Worm (Caenorhabditis elegans) whole organism, L4 larva: ENCODE data around the gene dep-1.
A peak's percentile ranks its signal among the peaks of the same experiment; 100 is the strongest.

ENCODE experiments used
- D1046.2 ChIP-seq: fragments of 200-800 bp; sonication (Bioruptor generic); IDR thresholded peaks from 2 replicates; pipeline ENCODE4 v1.3.6; 2022; ENCODE audit warnings: missing genetic modification characterization, missing compliant biosample characterization
- F10B5.3 ChIP-seq: sonication (generic microtip); optimal IDR thresholded peaks from 2 replicates; lab custom pipeline; 2016; ENCODE audit warnings: mild to moderate bottlenecking, missing genetic modification characterization, missing compliant biosample characterization
- F37D6.2 ChIP-seq: sonication (generic microtip); optimal IDR thresholded peaks from 2 replicates; lab custom pipeline; 2016; ENCODE audit warnings: mild to moderate bottlenecking, missing genetic modification characterization, missing compliant biosample characterization
- T26A8.4 ChIP-seq: fragments of 200-800 bp; sonication (Bioruptor generic); IDR thresholded peaks from 2 replicates; pipeline ENCODE4 v1.3.6; 2022; ENCODE audit warnings: missing genetic modification characterization, missing compliant biosample characterization
- Y75B8A.6 ChIP-seq: fragments of 200-800 bp; sonication (Bioruptor generic); IDR thresholded peaks from 2 replicates; pipeline ENCODE4 v1.3.6; 2022; ENCODE audit warnings: missing genetic modification reagents, missing genetic modification characterization, missing compliant biosample characterization
- ZK337.2 ChIP-seq: fragments of 200-800 bp; sonication (Bioruptor generic); IDR thresholded peaks from 2 replicates; pipeline ENCODE4 v1.3.6; 2022; ENCODE audit warnings: missing genetic modification reagents, missing genetic modification characterization, missing compliant biosample characterization
- aha-1 ChIP-seq: fragments of 150-350 bp; peaks from one replicate; lab custom pipeline; 2014; ENCODE audit warnings: missing biosample characterization, missing genetic modification characterization
- ama-1 ChIP-seq: fragments of 150-350 bp; optimal IDR thresholded peaks from 2 replicates; lab custom pipeline; 2014; ENCODE audit warnings: inconsistent platforms, mixed read lengths
- ceh-20 ChIP-seq: fragments of 200-800 bp; sonication (Bioruptor generic); IDR thresholded peaks from 2 replicates; pipeline ENCODE4 v1.3.6; 2022; ENCODE audit warnings: missing genetic modification reagents, missing genetic modification characterization, missing compliant biosample characterization
- ceh-44 ChIP-seq: fragments of 200-800 bp; sonication (Bioruptor generic); IDR thresholded peaks from 2 replicates; pipeline ENCODE4 v1.3.6; 2022; ENCODE audit warnings: missing genetic modification reagents, missing genetic modification characterization, missing compliant biosample characterization
- ceh-82 ChIP-seq: sonication (generic microtip); optimal IDR thresholded peaks from 2 replicates; lab custom pipeline; 2017; ENCODE audit warnings: missing biosample characterization, missing genetic modification characterization
- daf-16 ChIP-seq, 3 experiments: sonication (generic microtip); optimal IDR thresholded peaks; 2 replicates each; lab custom pipeline; 2016 to 2017; ENCODE audit warnings: missing genetic modification characterization in 3 of 3, missing genetic modification reagents in 3 of 3, mild to moderate bottlenecking in 2 of 3, missing compliant biosample characterization in 2 of 3, missing biosample characterization in 1 of 3, moderate library complexity in 1 of 3
- dmd-8 ChIP-seq: fragments of 200-800 bp; sonication (Bioruptor generic); IDR thresholded peaks from 2 replicates; pipeline ENCODE4 v1.3.6; 2022; ENCODE audit warnings: missing genetic modification characterization, missing compliant biosample characterization
- dpl-1 ChIP-seq: fragments of 150-350 bp; optimal IDR thresholded peaks from 2 replicates; lab custom pipeline; 2014; ENCODE audit warnings: missing biosample characterization, missing genetic modification reagents, missing genetic modification characterization
- dve-1 ChIP-seq: sonication (generic microtip); optimal IDR thresholded peaks from 2 replicates; lab custom pipeline; 2017; ENCODE audit warnings: antibody characterized with exemption, mild to moderate bottlenecking, missing genetic modification characterization, missing compliant biosample characterization; ENCODE audit not compliant: insufficient read depth
- egl-43 ChIP-seq: fragments of 200-800 bp; sonication (Bioruptor generic); IDR thresholded peaks from 2 replicates; pipeline ENCODE4 v1.3.6; 2022; ENCODE audit warnings: missing genetic modification reagents, missing genetic modification characterization, missing compliant biosample characterization
- fkh-10 ChIP-seq: fragments of 150-350 bp; optimal IDR thresholded peaks from 2 replicates; lab custom pipeline; 2014; ENCODE audit warnings: missing biosample characterization, missing genetic modification reagents, missing genetic modification characterization
- fos-1 ChIP-seq: fragments of 150-350 bp; optimal IDR thresholded peaks from 2 replicates; lab custom pipeline; 2014; ENCODE audit warnings: missing biosample characterization, missing genetic modification characterization
- gei-8 ChIP-seq: fragments of 200-800 bp; sonication (Bioruptor generic); optimal IDR thresholded peaks from 2 replicates; lab custom pipeline; 2018; ENCODE audit warnings: mild to moderate bottlenecking, missing genetic modification characterization, missing compliant biosample characterization
- hlh-11 ChIP-seq: fragments of 200-800 bp; sonication (Bioruptor generic); optimal IDR thresholded peaks from 2 replicates; lab custom pipeline; 2018; ENCODE audit warnings: mild to moderate bottlenecking, missing genetic modification characterization, missing compliant biosample characterization
- hlh-30 ChIP-seq: sonication (generic microtip); optimal IDR thresholded peaks from 2 replicates; lab custom pipeline; 2017; ENCODE audit warnings: antibody characterized with exemption, mild to moderate bottlenecking, missing genetic modification characterization, missing compliant biosample characterization; ENCODE audit not compliant: insufficient read depth
- lin-15B ChIP-seq: fragments of 150-350 bp; sonication (generic microtip); optimal IDR thresholded peaks from 3 replicates; lab custom pipeline; 2014; ENCODE audit warnings: missing biosample characterization, missing genetic modification characterization
- lin-38 ChIP-seq: fragments of 200-800 bp; sonication (Bioruptor generic); IDR thresholded peaks from 2 replicates; pipeline ENCODE4 v1.3.6; 2022; ENCODE audit warnings: missing genetic modification reagents, missing genetic modification characterization, missing compliant biosample characterization
- lin-39 ChIP-seq: fragments of 150-350 bp; optimal IDR thresholded peaks from 2 replicates; lab custom pipeline; 2014; ENCODE audit warnings: missing biosample characterization, missing genetic modification reagents, missing genetic modification characterization
- lsy-2 ChIP-seq, 2 experiments: fragments of 150-350 bp in 1 of 2; sonication (generic microtip) in 1 of 2; optimal IDR thresholded peaks; 2 replicates each; lab custom pipeline; 2014 to 2017; ENCODE audit warnings: missing biosample characterization in 2 of 2, missing genetic modification characterization in 2 of 2
- mdl-1 ChIP-seq, 2 experiments: fragments of 150-350 bp in 1 of 2; sonication (generic microtip) in 1 of 2; optimal IDR thresholded peaks; 2 replicates each; lab custom pipeline; 2014 to 2017; ENCODE audit warnings: missing biosample characterization in 2 of 2, missing genetic modification characterization in 2 of 2
- mdt-29 ChIP-seq: fragments of 200-800 bp; sonication (Bioruptor generic); IDR thresholded peaks from 2 replicates; pipeline ENCODE4 v1.3.6; 2022; ENCODE audit warnings: missing genetic modification reagents, missing genetic modification characterization, missing compliant biosample characterization
- mes-2 ChIP-seq: sonication (generic microtip); optimal IDR thresholded peaks from 2 replicates; lab custom pipeline; 2016; ENCODE audit warnings: missing genotype, mild to moderate bottlenecking, missing genetic modification characterization, missing compliant biosample characterization; ENCODE audit not compliant: poor library complexity, severe bottlenecking
- nhr-10 ChIP-seq: fragments of 150-350 bp; optimal IDR thresholded peaks from 2 replicates; lab custom pipeline; 2014; ENCODE audit warnings: missing biosample characterization, missing genetic modification characterization
- nhr-11 ChIP-seq: fragments of 150-350 bp; optimal IDR thresholded peaks from 2 replicates; lab custom pipeline; 2014; ENCODE audit warnings: missing biosample characterization, missing genetic modification characterization
- nhr-111 ChIP-seq: fragments of 200-800 bp; sonication (Bioruptor generic); optimal IDR thresholded peaks from 2 replicates; lab custom pipeline; 2018; ENCODE audit warnings: mild to moderate bottlenecking, missing genetic modification characterization, missing compliant biosample characterization
- nhr-28 ChIP-seq: fragments of 150-350 bp; optimal IDR thresholded peaks from 2 replicates; lab custom pipeline; 2014; ENCODE audit warnings: missing biosample characterization, missing genetic modification characterization
- nhr-41 ChIP-seq: fragments of 200-800 bp; sonication (Bioruptor generic); IDR thresholded peaks from 2 replicates; pipeline ENCODE4 v1.3.6; 2022; ENCODE audit warnings: missing genetic modification reagents, missing genetic modification characterization, missing compliant biosample characterization
- nhr-42 ChIP-seq: fragments of 200-800 bp; sonication (Bioruptor generic); IDR thresholded peaks from 2 replicates; pipeline ENCODE4 v1.3.6; 2022; ENCODE audit warnings: missing genetic modification characterization, missing compliant biosample characterization
- nhr-48 ChIP-seq: sonication (generic microtip); optimal IDR thresholded peaks from 2 replicates; lab custom pipeline; 2016; ENCODE audit warnings: mild to moderate bottlenecking, missing genetic modification characterization, missing compliant biosample characterization
- nhr-6 ChIP-seq: fragments of 150-350 bp; optimal IDR thresholded peaks from 2 replicates; lab custom pipeline; 2014; ENCODE audit warnings: missing biosample characterization, missing genetic modification characterization
- nhr-77 ChIP-seq: fragments of 150-350 bp; optimal IDR thresholded peaks from 2 replicates; lab custom pipeline; 2014; ENCODE audit warnings: missing biosample characterization, missing genetic modification characterization
- php-3 ChIP-seq: fragments of 200-800 bp; sonication (Bioruptor generic); IDR thresholded peaks from 2 replicates; pipeline ENCODE4 v1.3.6; 2022; ENCODE audit warnings: missing genetic modification reagents, missing genetic modification characterization, missing compliant biosample characterization
- saeg-2 ChIP-seq: fragments of 200-800 bp; sonication (Bioruptor generic); IDR thresholded peaks from 2 replicates; pipeline ENCODE4 v1.3.6; 2022; ENCODE audit warnings: missing genetic modification reagents, missing genetic modification characterization, missing compliant biosample characterization
- sdz-12 ChIP-seq: fragments of 200-800 bp; sonication (Bioruptor generic); optimal IDR thresholded peaks from 2 replicates; lab custom pipeline; 2018; ENCODE audit warnings: mild to moderate bottlenecking, missing genetic modification characterization, missing compliant biosample characterization
- snpc-1.2 ChIP-seq: fragments of 200-800 bp; sonication (Bioruptor generic); IDR thresholded peaks from 2 replicates; pipeline ENCODE4 v1.3.6; 2022; ENCODE audit warnings: missing genetic modification reagents, missing genetic modification characterization, missing compliant biosample characterization
- snpc-4 ChIP-seq: fragments of 150-350 bp; optimal IDR thresholded peaks from 2 replicates; lab custom pipeline; 2014; ENCODE audit warnings: missing biosample characterization, missing genetic modification characterization
- vab-7 ChIP-seq: fragments of 200-800 bp; sonication (Bioruptor generic); IDR thresholded peaks from 2 replicates; pipeline ENCODE4 v1.3.6; 2022; ENCODE audit warnings: missing genetic modification reagents, missing genetic modification characterization, missing compliant biosample characterization
- zip-11 ChIP-seq: fragments of 200-800 bp; sonication (Bioruptor generic); IDR thresholded peaks from 2 replicates; pipeline ENCODE4 v1.3.6; 2022; ENCODE audit warnings: missing genetic modification characterization, missing compliant biosample characterization
- zip-2 ChIP-seq: fragments of 150-350 bp; optimal IDR thresholded peaks from 2 replicates; lab custom pipeline; 2014; ENCODE audit warnings: missing biosample characterization, missing genetic modification characterization
- ztf-11 ChIP-seq: fragments of 150-350 bp; optimal IDR thresholded peaks from 2 replicates; lab custom pipeline; 2014; ENCODE audit warnings: missing biosample characterization, missing genetic modification characterization
- ztf-7 ChIP-seq: fragments of 150-350 bp; optimal IDR thresholded peaks from 2 replicates; lab custom pipeline; 2014; ENCODE audit warnings: missing biosample characterization, missing genetic modification characterization

The dep-1 gene

ce11 chrII:9061557-9062183 lies 42.1 kb upstream of the dep-1 start (continued):
- peak; percentile 68 for TF ChIP-seq mes-2 (tag; lab: Kevin White, UChicago)
- peak; percentile 56; the same call in 1 of the 2 replicates for TF ChIP-seq lin-38 (GFP tag; lab: Robert Waterston, UW)
- TF ChIP-seq php-3 (GFP tag; lab: Robert Waterston, UW), result no peak
- TF ChIP-seq egl-43 (GFP tag; lab: Robert Waterston, UW), result no peak
- no peak for TF ChIP-seq ceh-20 (GFP tag; lab: Robert Waterston, UW)
- TF ChIP-seq nhr-11 (tag; lab: Kevin White, UChicago), result peak; percentile 76

ce11 chrII:9061099-9061498 lies 41.5 kb upstream of the dep-1 start, which contains the start of gene T24B8.3:
T24B8.3 (minus strand) TSS chrII:9061137.
- TF ChIP-seq hlh-11 (no peak), lin-15B (tag; lab: Kevin White, UChicago) (no peak), mdl-1 (tag; optimal IDR thresholded peaks at IDR 0.05; lab: Kevin White, UChicago) (no peak), ama-1 (no peak), ceh-82 (tag; lab: Kevin White, UChicago) (no peak), dpl-1 (peak; percentile 1), zip-11 (GFP tag; lab: Robert Waterston, UW) (no peak), hlh-30 (peak; percentile 9), daf-16 (GFP tag; optimal IDR thresholded peaks at IDR 0.05; lab: Kevin White, UChicago) (no peak), daf-16 (tag; optimal IDR thresholded peaks at IDR 0.05; lab: Kevin White, UChicago) (peak; percentile 45), nhr-77 (tag; lab: Kevin White, UChicago) (no peak), aha-1 (tag; lab: Kevin White, UChicago) (peak; percentile 95), nhr-42 (no peak), ZK337.2 (GFP tag; lab: Robert Waterston, UW) (no peak), mes-2 (tag; lab: Kevin White, UChicago) (peak; percentile 25), snpc-4 (tag; lab: Kevin White, UChicago) (no peak), saeg-2 (GFP tag; lab: Robert Waterston, UW) (no peak), ztf-11 (tag; lab: Kevin White, UChicago) (no peak), nhr-41 (GFP tag; lab: Robert Waterston, UW) (no peak), nhr-10 (tag; lab: Kevin White, UChicago) (no peak), dve-1 (tag; lab: Kevin White, UChicago) (peak; percentile 20), lsy-2 (tag; optimal IDR thresholded peaks at IDR 0.05; lab: Kevin White, UChicago) (peak in 1 of 2 experiments; percentile 58), T26A8.4 (GFP tag; lab: Robert Waterston, UW) (no peak), lin-38 (GFP tag; lab: Robert Waterston, UW) (no peak), fkh-10 (no peak), ztf-7 (tag; lab: Kevin White, UChicago) (no peak), dmd-8 (GFP tag; lab: Robert Waterston, UW) (no peak), D1046.2 (GFP tag; lab: Robert Waterston, UW) (no peak), snpc-1.2 (no peak)
- TF ChIP-seq, all 104 proteins: peak for 7

ce11 chrII:9060332-9060840 lies 40.8 kb upstream of the dep-1 start:
- peak; percentile 89 for TF ChIP-seq nhr-28 (tag; lab: Kevin White, UChicago)
- TF ChIP-seq mdl-1 (tag; optimal IDR thresholded peaks at IDR 0.05; lab: Kevin White, UChicago), result peak; percentile 68 to 95
- peak; percentile 23 for TF ChIP-seq nhr-10 (tag; lab: Kevin White, UChicago)
- TF ChIP-seq nhr-6 (tag; lab: Kevin White, UChicago), result peak; percentile 95
- TF ChIP-seq mdt-29 (GFP tag; lab: Robert Waterston, UW), result peak; percentile 49; the same call in 1 of the 2 replicates
- TF ChIP-seq vab-7 (GFP tag; lab: Robert Waterston, UW), result no peak; the same call in 1 of the 2 replicates
- no peak for TF ChIP-seq fos-1 (tag; lab: Kevin White, UChicago)
- TF ChIP-seq nhr-42, result 0 out of 2 replicates have a peak, but pooled peaks have one; percentile 72
- peak; percentile 100 for TF ChIP-seq aha-1 (tag; lab: Kevin White, UChicago)
- peak; percentile 58 for TF ChIP-seq nhr-111 (GFP tag; lab: Kevin White, UChicago)
- no peak for TF ChIP-seq Y75B8A.6 (GFP tag; lab: Robert Waterston, UW)
- TF ChIP-seq F10B5.3 (tag; lab: Kevin White, UChicago), result no peak
- no peak for TF ChIP-seq zip-2 (tag; lab: Kevin White, UChicago)
- TF ChIP-seq lsy-2 (tag; optimal IDR thresholded peaks at IDR 0.05; lab: Kevin White, UChicago), result peak; percentile 79 to 90
- TF ChIP-seq gei-8 (GFP tag; lab: Kevin White, UChicago), result no peak
- TF ChIP-seq sdz-12 (GFP tag; lab: Kevin White, UChicago), result no peak
- peak; percentile 93 for TF ChIP-seq F37D6.2 (tag; lab: Kevin White, UChicago)
- TF ChIP-seq lin-39, result no peak
- TF ChIP-seq ZK337.2 (GFP tag; lab: Robert Waterston, UW), result no peak
- peak; percentile 81 for TF ChIP-seq nhr-48 (tag; lab: Kevin White, UChicago)
- TF ChIP-seq ceh-44 (GFP tag; lab: Robert Waterston, UW), result peak; percentile 43; the same call in 1 of the 2 replicates
